Fruit fly (Drosophila melanogaster) whole organism, embryonic: ENCODE data around the gene CG6277.
A peak's percentile ranks its signal among the peaks of the same experiment; 100 is the strongest.

Source experiments
- B-H2 ChIP-seq: fragments of 200-800 bp; sonication (Bioruptor generic); optimal IDR thresholded peaks from 2 replicates; lab custom pipeline; 2018; ENCODE audit warnings: missing biosample characterization, mild to moderate bottlenecking, missing genetic modification characterization
- CG10654 ChIP-seq: fragments of 200-800 bp; sonication (Bioruptor generic); optimal IDR thresholded peaks from 2 replicates; lab custom pipeline; 2016; ENCODE audit warnings: missing biosample characterization, missing genetic modification characterization
- CG11695 ChIP-seq: fragments of 200-800 bp; sonication (Bioruptor generic); IDR thresholded peaks from 3 replicates; pipeline ENCODE4 v1.3.6; 2022; ENCODE audit warnings: missing biosample characterization, missing genetic modification characterization
- CG12391 ChIP-seq: fragments of 200-800 bp; sonication (Bioruptor generic); optimal IDR thresholded peaks from 3 replicates; lab custom pipeline; 2018; ENCODE audit warnings: missing biosample characterization, mild to moderate bottlenecking, missing genetic modification characterization, moderate library complexity
- CG13296 ChIP-seq: fragments of 200-800 bp; sonication (Bioruptor generic); optimal IDR thresholded peaks from 3 replicates; lab custom pipeline; 2018; ENCODE audit warnings: missing biosample characterization, mild to moderate bottlenecking, missing genetic modification characterization
- CG14710 ChIP-seq: fragments of 200-800 bp; sonication (Bioruptor generic); optimal IDR thresholded peaks from 3 replicates; lab custom pipeline; 2019; ENCODE audit warnings: missing biosample characterization, mild to moderate bottlenecking, missing genetic modification characterization, moderate library complexity
- CG15011 ChIP-seq: fragments of 200-800 bp; sonication (Bioruptor generic); optimal IDR thresholded peaks from 3 replicates; lab custom pipeline; 2018; ENCODE audit warnings: missing biosample characterization, mild to moderate bottlenecking, missing genetic modification characterization
- CG15479 ChIP-seq: fragments of 200-800 bp; sonication (Bioruptor generic); optimal IDR thresholded peaks from 3 replicates; lab custom pipeline; 2019; ENCODE audit warnings: missing biosample characterization, mild to moderate bottlenecking, missing genetic modification characterization, moderate library complexity
- CG17385 ChIP-seq: fragments of 200-800 bp; sonication (Bioruptor generic); optimal IDR thresholded peaks from 3 replicates; lab custom pipeline; 2018; ENCODE audit warnings: missing biosample characterization, mild to moderate bottlenecking, missing genetic modification characterization
- CG17612 ChIP-seq: fragments of 200-800 bp; sonication (Bioruptor generic); IDR thresholded peaks from 2 replicates; pipeline ENCODE4 v1.3.6; 2022; ENCODE audit warnings: missing biosample characterization, missing genetic modification characterization
- CG17802 ChIP-seq: fragments of 200-800 bp; sonication (Bioruptor generic); optimal IDR thresholded peaks from 2 replicates; lab custom pipeline; 2018; ENCODE audit warnings: missing biosample characterization, mild to moderate bottlenecking, missing genetic modification characterization, moderate library complexity
- CG2116 ChIP-seq: fragments of 200-800 bp; sonication (Bioruptor generic); optimal IDR thresholded peaks from 3 replicates; lab custom pipeline; 2018; ENCODE audit warnings: missing biosample characterization, mild to moderate bottlenecking, missing genetic modification characterization
- CG2120 ChIP-seq: fragments of 200-800 bp; sonication (Bioruptor generic); optimal IDR thresholded peaks from 3 replicates; lab custom pipeline; 2016; ENCODE audit warnings: missing biosample characterization, missing genetic modification characterization
- CG3065 ChIP-seq: fragments of 200-800 bp; sonication (Bioruptor generic); optimal IDR thresholded peaks from 2 replicates; lab custom pipeline; 2016; ENCODE audit warnings: missing biosample characterization, missing genetic modification characterization
- CG3281 ChIP-seq: fragments of 200-800 bp; sonication (Bioruptor generic); optimal IDR thresholded peaks from 3 replicates; lab custom pipeline; 2017; ENCODE audit warnings: missing biosample characterization, mild to moderate bottlenecking, missing genetic modification characterization
- CG33557 ChIP-seq: fragments of 200-800 bp; sonication (Bioruptor generic); optimal IDR thresholded peaks from 2 replicates; lab custom pipeline; 2019; ENCODE audit warnings: missing biosample characterization, mild to moderate bottlenecking, missing genetic modification characterization, moderate library complexity
- CG3995 ChIP-seq: fragments of 200-800 bp; sonication (Bioruptor generic); optimal IDR thresholded peaks from 3 replicates; lab custom pipeline; 2016; ENCODE audit warnings: missing biosample characterization, missing genetic modification characterization
- CG6683 ChIP-seq: fragments of 200-800 bp; sonication (Bioruptor generic); optimal IDR thresholded peaks from 2 replicates; lab custom pipeline; 2017; ENCODE audit warnings: missing biosample characterization, mild to moderate bottlenecking, missing genetic modification characterization, missing genetic modification reagents
- CG7357 ChIP-seq: fragments of 200-800 bp; sonication (Bioruptor generic); IDR thresholded peaks from 3 replicates; pipeline ENCODE4 v1.3.6; 2022; ENCODE audit warnings: missing biosample characterization, missing genetic modification characterization
- CG8290 ChIP-seq, 3 experiments: fragments of 200-800 bp; sonication (Bioruptor generic); optimal IDR thresholded peaks; 2 replicates each; lab custom pipeline; 2016 to 2019; ENCODE audit warnings: missing biosample characterization in 3 of 3, missing genetic modification characterization in 3 of 3, mild to moderate bottlenecking in 2 of 3, moderate library complexity in 1 of 3
- D ChIP-seq, 2 experiments: fragments of 200-800 bp in 1 of 2; fragments of >200 bp in 1 of 2; sonication (Bioruptor generic) in 1 of 2; optimal IDR thresholded peaks; 2 replicates in 1 of 2; 3 replicates in 1 of 2; lab custom pipeline; 2017; ENCODE audit warnings: mild to moderate bottlenecking in 1 of 2, missing biosample characterization in 1 of 2, missing genetic modification characterization in 1 of 2, missing genetic modification reagents in 1 of 2
- Dfd ChIP-seq, 2 experiments: fragments of >200 bp; optimal IDR thresholded peaks; 2 replicates each; lab custom pipeline; 2017; ENCODE audit warnings: missing biosample characterization in 2 of 2, missing genetic modification characterization in 2 of 2
- Dp ChIP-seq: fragments of 200-800 bp; sonication (Bioruptor generic); optimal IDR thresholded peaks from 2 replicates; lab custom pipeline; 2018; ENCODE audit warnings: missing biosample characterization, mild to moderate bottlenecking, missing genetic modification characterization, moderate library complexity
- Dref ChIP-seq: fragments of 200-800 bp; sonication (Bioruptor generic); IDR thresholded peaks from 2 replicates; pipeline ENCODE4 v1.3.6; 2022; ENCODE audit warnings: missing biosample characterization, missing genetic modification characterization
- Ets65A ChIP-seq: fragments of 200-800 bp; sonication (Bioruptor generic); peaks from one replicate; lab custom pipeline; 2016; ENCODE audit warnings: missing biosample characterization, missing genetic modification characterization
- Fer1 ChIP-seq: fragments of 200-800 bp; sonication (Bioruptor generic); optimal IDR thresholded peaks from 2 replicates; lab custom pipeline; 2017; ENCODE audit warnings: missing biosample characterization, mild to moderate bottlenecking, missing genetic modification characterization
- HLH4C ChIP-seq: fragments of 200-800 bp; sonication (Bioruptor generic); IDR thresholded peaks from 3 replicates; pipeline ENCODE4 v1.3.6; 2022; ENCODE audit warnings: missing biosample characterization, missing genetic modification characterization; ENCODE audit not compliant: partially characterized antibody
- Jarid2 ChIP-seq: fragments of 200-800 bp; sonication (Bioruptor generic); optimal IDR thresholded peaks from 3 replicates; lab custom pipeline; 2017; ENCODE audit warnings: mild to moderate bottlenecking, missing biosample characterization, missing genetic modification reagents, missing genetic modification characterization
- MBD-R2 ChIP-seq: fragments of 200-800 bp; sonication (Bioruptor generic); IDR thresholded peaks from 2 replicates; pipeline ENCODE4 v1.3.6; 2022; ENCODE audit warnings: missing biosample characterization, missing genetic modification characterization
- Mes4 ChIP-seq: fragments of 200-800 bp; sonication (Bioruptor generic); optimal IDR thresholded peaks from 2 replicates; lab custom pipeline; 2016; ENCODE audit warnings: missing biosample characterization, missing genetic modification characterization
- NC2β ChIP-seq: fragments of 200-800 bp; sonication (Bioruptor generic); optimal IDR thresholded peaks from 2 replicates; lab custom pipeline; 2016; ENCODE audit warnings: missing biosample characterization, missing genetic modification characterization
- abd-A ChIP-seq: fragments of 200-800 bp; sonication (Bioruptor generic); optimal IDR thresholded peaks from 3 replicates; lab custom pipeline; 2019; ENCODE audit warnings: missing biosample characterization, mild to moderate bottlenecking, missing genetic modification characterization, moderate library complexity
- bsh ChIP-seq, 2 experiments: fragments of 200-800 bp; sonication (Bioruptor generic); optimal IDR thresholded peaks; 2 replicates each; lab custom pipeline; 2017 to 2018; ENCODE audit warnings: mild to moderate bottlenecking in 2 of 2, missing biosample characterization in 2 of 2, missing genetic modification characterization in 2 of 2, moderate library complexity in 1 of 2
- crc ChIP-seq: fragments of 200-800 bp; sonication (Bioruptor generic); optimal IDR thresholded peaks from 2 replicates; lab custom pipeline; 2016; ENCODE audit warnings: missing biosample characterization, missing genetic modification characterization
- cwo ChIP-seq: fragments of 200-800 bp; sonication (Bioruptor generic); optimal IDR thresholded peaks from 3 replicates; lab custom pipeline; 2017; ENCODE audit warnings: missing biosample characterization, missing genetic modification characterization, mild to moderate bottlenecking, moderate library complexity, missing genetic modification reagents
- fd96Cb ChIP-seq: fragments of 200-800 bp; sonication (Bioruptor generic); optimal IDR thresholded peaks from 2 replicates; lab custom pipeline; 2018; ENCODE audit warnings: missing biosample characterization, mild to moderate bottlenecking, missing genetic modification characterization, moderate library complexity
- grau ChIP-seq: fragments of 200-800 bp; optimal IDR thresholded peaks from 3 replicates; lab custom pipeline; 2019; ENCODE audit warnings: missing biosample characterization, mild to moderate bottlenecking, missing genetic modification characterization, moderate library complexity
- grn ChIP-seq: fragments of 200-800 bp; sonication (Bioruptor generic); optimal IDR thresholded peaks from 3 replicates; lab custom pipeline; 2017; ENCODE audit warnings: missing biosample characterization, missing genetic modification characterization
- ind ChIP-seq: fragments of 200-800 bp; sonication (Bioruptor generic); optimal IDR thresholded peaks from 3 replicates; lab custom pipeline; 2016; ENCODE audit warnings: missing biosample characterization, missing genetic modification characterization
- lab ChIP-seq: fragments of 200-800 bp; sonication (Bioruptor generic); optimal IDR thresholded peaks from 3 replicates; lab custom pipeline; 2017; ENCODE audit warnings: missing biosample characterization, missing genetic modification characterization, mild to moderate bottlenecking, moderate library complexity, missing genetic modification reagents
- mirr ChIP-seq: fragments of 200-800 bp; sonication (Bioruptor generic); optimal IDR thresholded peaks from 3 replicates; lab custom pipeline; 2018; ENCODE audit warnings: missing biosample characterization, mild to moderate bottlenecking, missing genetic modification characterization
- nau ChIP-seq: fragments of 200-800 bp; sonication (Bioruptor generic); optimal IDR thresholded peaks from 3 replicates; lab custom pipeline; 2017; ENCODE audit warnings: missing biosample characterization, mild to moderate bottlenecking, missing genetic modification characterization, missing genetic modification reagents
- org-1 ChIP-seq: fragments of 200-800 bp; sonication (Bioruptor generic); optimal IDR thresholded peaks from 2 replicates; lab custom pipeline; 2017; ENCODE audit warnings: missing biosample characterization, missing genetic modification characterization
- ro ChIP-seq: fragments of 200-800 bp; sonication (Bioruptor generic); IDR thresholded peaks from 2 replicates; pipeline ENCODE4 v1.3.6; 2022; ENCODE audit warnings: missing biosample characterization, missing genetic modification characterization
- sob ChIP-seq: fragments of 200-800 bp; sonication (Bioruptor generic); IDR thresholded peaks from 2 replicates; pipeline ENCODE4 v1.3.6; 2022; ENCODE audit warnings: missing biosample characterization, missing genetic modification characterization
- ssp ChIP-seq: fragments of 200-800 bp; sonication (Bioruptor generic); IDR thresholded peaks from 2 replicates; pipeline ENCODE4 v1.3.6; 2022; ENCODE audit warnings: missing biosample characterization, missing genetic modification characterization
- sug ChIP-seq: fragments of 200-800 bp; optimal IDR thresholded peaks from 2 replicates; lab custom pipeline; 2019; ENCODE audit warnings: missing biosample characterization, mild to moderate bottlenecking, missing genetic modification characterization, moderate library complexity
- tgo ChIP-seq: fragments of 200-800 bp; sonication (Bioruptor generic); IDR thresholded peaks from 3 replicates; pipeline ENCODE4 v1.3.6; 2022; ENCODE audit warnings: missing biosample characterization, missing genetic modification characterization
- tna ChIP-seq: fragments of 200-800 bp; sonication (Bioruptor generic); IDR thresholded peaks from 2 replicates; pipeline ENCODE4 v1.3.6; 2022; ENCODE audit warnings: missing biosample characterization, missing genetic modification characterization; ENCODE audit not compliant: partially characterized antibody
- zfh2 ChIP-seq: fragments of 200-800 bp; sonication (Bioruptor generic); optimal IDR thresholded peaks from 2 replicates; lab custom pipeline; 2016; ENCODE audit warnings: missing biosample characterization, missing genetic modification characterization

Gene CG6277

dm6 chr3R:26987455-26987854 is 35.6 kb downstream of the CG6277 start (continued):
- TF ChIP-seq Fer1 (GFP tag; lab: Kevin White, UChicago) (peak; percentile 17), grau (tag; lab: Kevin White, UChicago) (no peak), CG17612 (GFP tag; lab: Robert Waterston, UW) (no peak), ssp (GFP tag; lab: Robert Waterston, UW) (no peak), NC2β (GFP tag; lab: Kevin White, UChicago) (no peak), CG3065 (GFP tag; lab: Kevin White, UChicago) (no peak), grn (GFP tag; lab: Kevin White, UChicago) (peak; percentile 13), Ets65A (peak; percentile 3), Dfd (GFP tag; optimal IDR thresholded peaks at IDR 0.05; lab: Kevin White, UChicago) (no peak), CG2120 (no peak), HLH4C (GFP tag; lab: Robert Waterston, UW) (no peak), org-1 (GFP tag; lab: Kevin White, UChicago) (no peak), ro (GFP tag; lab: Robert Waterston, UW) (no peak), D (optimal IDR thresholded peaks at IDR 0.05; lab: Kevin White, UChicago) (no peak), D (GFP tag; optimal IDR thresholded peaks at IDR 0.05; lab: Kevin White, UChicago) (no peak), CG11695 (no peak), bsh (GFP tag; optimal IDR thresholded peaks at IDR 0.05; lab: Kevin White, UChicago) (no peak), CG17385 (no peak), CG2116 (GFP tag; lab: Kevin White, UChicago) (no peak), ind (GFP tag; lab: Kevin White, UChicago) (no peak), CG15011 (GFP tag; lab: Kevin White, UChicago) (no peak), tgo (no peak), cwo (GFP tag; lab: Kevin White, UChicago) (peak; percentile 60), abd-A (no peak), CG8290 (GFP tag; optimal IDR thresholded peaks at IDR 0.05; lab: Kevin White, UChicago) (no peak), CG8290 (tag; optimal IDR thresholded peaks at IDR 0.05; lab: Kevin White, UChicago) (peak in 1 of 2 experiments; percentile 8), Mes4 (GFP tag; lab: Kevin White, UChicago) (no peak), crc (GFP tag; lab: Kevin White, UChicago) (no peak), mirr (GFP tag; lab: Kevin White, UChicago) (peak; percentile 79), MBD-R2 (GFP tag; lab: Robert Waterston, UW) (no peak), nau (no peak), CG15479 (GFP tag; lab: Kevin White, UChicago) (no peak), CG13296 (GFP tag; lab: Kevin White, UChicago) (peak; percentile 50), CG17802 (no peak), Jarid2 (GFP tag; lab: Kevin White, UChicago) (no peak), Dp (GFP tag; lab: Kevin White, UChicago) (no peak), CG3995 (GFP tag; lab: Kevin White, UChicago) (no peak), CG14710 (tag; lab: Kevin White, UChicago) (no peak), B-H2 (GFP tag; lab: Kevin White, UChicago) (peak; percentile 3), CG10654 (GFP tag; lab: Kevin White, UChicago) (no peak), Dref (no peak), CG7357 (no peak), tna (GFP tag; lab: Robert Waterston, UW) (no peak), sug (tag; lab: Kevin White, UChicago) (no peak), lab (peak; percentile 15), CG12391 (tag; lab: Kevin White, UChicago) (no peak), fd96Cb (tag; lab: Kevin White, UChicago) (no peak), CG6683 (no peak), sob (peak; percentile 45; the same call in 1 of the 2 replicates), CG3281 (GFP tag; lab: Kevin White, UChicago) (peak; percentile 7), zfh2 (GFP tag; lab: Kevin White, UChicago) (no peak), CG33557 (GFP tag; lab: Kevin White, UChicago) (no peak)
